Fruit fly (Drosophila melanogaster): Measurements from ENCODE around the gene Pitslre.

The Pitslre gene

dm6 chr3L:20730323-20731238, 40.7 kb upstream of the Pitslre start, which contains the start of gene CG13252 (continued):
- no peak for TF ChIP-seq hth (optimal IDR thresholded peaks at IDR 0.05)
- peak; percentile 23 for TF ChIP-seq CG13424 (tag; optimal IDR thresholded peaks at IDR 0.05)
- TF ChIP-seq CG32772 (GFP tag; IDR thresholded peaks at IDR 0.05) = no peak
- TF ChIP-seq CG8359 (GFP tag; optimal IDR thresholded peaks at IDR 0.05; ENCODE audit: borderline replicate concordance) = no peak
- peak; percentile 27 for TF ChIP-seq Mad (GFP tag; optimal IDR thresholded peaks at IDR 0.05)
- no peak for TF ChIP-seq CG15073 (GFP tag; optimal IDR thresholded peaks at IDR 0.05)
- no peak for TF ChIP-seq zf30C (GFP tag; optimal IDR thresholded peaks at IDR 0.05)
- TF ChIP-seq CG17612 (GFP tag; IDR thresholded peaks at IDR 0.05) = no peak
- TF ChIP-seq CG12155 (GFP tag; optimal IDR thresholded peaks at IDR 0.05) = no peak
- peak; percentile 28 for TF ChIP-seq bcd (GFP tag; optimal IDR thresholded peaks at IDR 0.05)
- no peak for TF ChIP-seq ftz-f1 (GFP tag; optimal IDR thresholded peaks at IDR 0.05)
- TF ChIP-seq crp (GFP tag; optimal IDR thresholded peaks at IDR 0.05) = no peak
- TF ChIP-seq Atf-2 (GFP tag; optimal IDR thresholded peaks at IDR 0.05) = no peak
- peak; percentile 6 for TF ChIP-seq grau (tag; optimal IDR thresholded peaks at IDR 0.05)
- TF ChIP-seq CG15269 (tag; optimal IDR thresholded peaks at IDR 0.05) = peak; percentile 24
- TF ChIP-seq Awh (GFP tag; IDR thresholded peaks at IDR 0.05) = peak; percentile 48; the same call in 1 of the 2 replicates
- TF ChIP-seq Rfx (GFP tag; IDR thresholded peaks at IDR 0.05) = peak; percentile 39; the same call in 1 of the 2 replicates
- TF ChIP-seq Dip3 (GFP tag; optimal IDR thresholded peaks at IDR 0.05) = no peak
- TF ChIP-seq CG3281 (GFP tag; optimal IDR thresholded peaks at IDR 0.05) = peak; percentile 26
- TF ChIP-seq bbx (GFP tag; IDR thresholded peaks at IDR 0.05; ENCODE audit: partially characterized antibody) = no peak; the same call in 1 of the 2 replicates
- TF ChIP-seq luna (GFP tag; optimal IDR thresholded peaks at IDR 0.05) = no peak
- no peak for TF ChIP-seq slbo (GFP tag; IDR thresholded peaks at IDR 0.05)
- no peak for TF ChIP-seq CG10366 (GFP tag; IDR thresholded peaks at IDR 0.05)
- TF ChIP-seq Hr78 (GFP tag; optimal IDR thresholded peaks at IDR 0.05) = no peak
- TF ChIP-seq lbe (GFP tag; optimal IDR thresholded peaks at IDR 0.05) = peak; percentile 66
- no peak for TF ChIP-seq CG13775 (GFP tag; optimal IDR thresholded peaks at IDR 0.05)
- peak; percentile 36 for TF ChIP-seq fd3F (GFP tag; optimal IDR thresholded peaks at IDR 0.05)
- no peak; the same call in 2 of the 3 replicates for TF ChIP-seq B-H1 (GFP tag; IDR thresholded peaks at IDR 0.05)
- no peak for TF ChIP-seq CG17829 (tag; optimal IDR thresholded peaks at IDR 0.05)
- TF ChIP-seq CG18262 (tag; optimal IDR thresholded peaks at IDR 0.05) = no peak
- no peak for TF ChIP-seq CG14667 (GFP tag; IDR thresholded peaks at IDR 0.05)
- peak; percentile 23 for TF ChIP-seq Blimp-1 (GFP tag; optimal IDR thresholded peaks at IDR 0.05)
- no peak for TF ChIP-seq pfk (GFP tag; optimal IDR thresholded peaks at IDR 0.05)
- TF ChIP-seq Nf-YA (GFP tag; IDR thresholded peaks at IDR 0.05) = no peak
- TF ChIP-seq ind (GFP tag; optimal IDR thresholded peaks at IDR 0.05) = no peak
- TF ChIP-seq peb (GFP tag; IDR thresholded peaks at IDR 0.05) = no peak
- TF ChIP-seq HHEX (GFP tag; optimal IDR thresholded peaks at IDR 0.05) = peak; percentile 18
- TF ChIP-seq usp (GFP tag; optimal IDR thresholded peaks at IDR 0.05) = no peak
- peak; percentile 60 for TF ChIP-seq wek (GFP tag; optimal IDR thresholded peaks at IDR 0.05)
- no peak for TF ChIP-seq gsb-n (tag; optimal IDR thresholded peaks at IDR 0.05)
- peak; percentile 31 for TF ChIP-seq CG6813 (GFP tag; optimal IDR thresholded peaks at IDR 0.05)
- TF ChIP-seq HLH4C (GFP tag; IDR thresholded peaks at IDR 0.05; ENCODE audit: partially characterized antibody) = no peak
- peak; percentile 42 for TF ChIP-seq schlank (tag; optimal IDR thresholded peaks at IDR 0.05)
- no peak for TF ChIP-seq Ravus (GFP tag; IDR thresholded peaks at IDR 0.05)
- TF ChIP-seq Dek (tag; optimal IDR thresholded peaks at IDR 0.05) = no peak
- no peak for TF ChIP-seq Elba2 (GFP tag; optimal IDR thresholded peaks at IDR 0.05)
- TF ChIP-seq CG7357 (GFP tag; IDR thresholded peaks at IDR 0.05) = no peak
- TF ChIP-seq CG17912 (GFP tag; optimal IDR thresholded peaks at IDR 0.05) = peak; percentile 62
- no peak for TF ChIP-seq CG12299 (tag; optimal IDR thresholded peaks at IDR 0.05)

Measured in whole organism, embryonic.